Worm (Caenorhabditis elegans) whole organism, mixed stage, embryonic: ENCODE data around the gene hpo-18.
"Not testable (repeated sequence)": the region's sequence is repeated elsewhere in the genome, so short reads cannot be mapped to it uniquely, and the experiment has no call there.

ENCODE experiments used
- M03D4.4 ChIP-seq: sonication (generic microtip); optimal IDR thresholded peaks from 2 replicates; lab custom pipeline; 2017; ENCODE audit warnings: mild to moderate bottlenecking, missing genetic modification characterization, missing compliant biosample characterization
- bed-3 ChIP-seq: fragments of 200-800 bp; sonication (Bioruptor generic); optimal IDR thresholded peaks from 3 replicates; lab custom pipeline; 2018; ENCODE audit warnings: mild to moderate bottlenecking, missing genetic modification characterization, moderate library complexity, missing compliant biosample characterization
- blmp-1 ChIP-seq: fragments of 150-350 bp; optimal IDR thresholded peaks from 2 replicates; lab custom pipeline; 2014; ENCODE audit warnings: missing biosample characterization, missing genetic modification characterization
- ceh-39 ChIP-seq: fragments of 150-350 bp; optimal IDR thresholded peaks from 2 replicates; lab custom pipeline; 2014; ENCODE audit warnings: missing biosample characterization, missing genetic modification characterization
- ceh-83 ChIP-seq: fragments of 200-800 bp; sonication (Bioruptor generic); optimal IDR thresholded peaks from 2 replicates; lab custom pipeline; 2018; ENCODE audit warnings: mild to moderate bottlenecking, missing genetic modification characterization, missing compliant biosample characterization
- ces-1 ChIP-seq: fragments of 150-350 bp; optimal IDR thresholded peaks from 2 replicates; lab custom pipeline; 2014; ENCODE audit warnings: missing biosample characterization, missing genetic modification reagents, missing genetic modification characterization
- cnd-1 ChIP-seq: fragments of 200-800 bp; sonication (Bioruptor generic); optimal IDR thresholded peaks from 2 replicates; lab custom pipeline; 2018; ENCODE audit warnings: mild to moderate bottlenecking, missing genetic modification characterization, missing compliant biosample characterization
- elt-1 ChIP-seq: sonication (generic microtip); optimal IDR thresholded peaks from 2 replicates; lab custom pipeline; 2017; ENCODE audit warnings: missing genetic modification characterization, mild to moderate bottlenecking, missing compliant biosample characterization, antibody characterized with exemption, moderate library complexity, borderline replicate concordance; ENCODE audit not compliant: insufficient read depth
- elt-3 ChIP-seq: fragments of 150-350 bp; optimal IDR thresholded peaks from 2 replicates; lab custom pipeline; 2014; ENCODE audit warnings: missing biosample characterization, missing genetic modification characterization
- flh-1 ChIP-seq: fragments of 200-800 bp; sonication (Bioruptor generic); optimal IDR thresholded peaks from 2 replicates; lab custom pipeline; 2018; ENCODE audit warnings: mild to moderate bottlenecking, missing genetic modification characterization, moderate library complexity, missing compliant biosample characterization
- ham-2 ChIP-seq: fragments of 200-800 bp; sonication (Bioruptor generic); optimal IDR thresholded peaks from 2 replicates; lab custom pipeline; 2018; ENCODE audit warnings: mild to moderate bottlenecking, missing genetic modification characterization, missing compliant biosample characterization
- hlh-1 ChIP-seq: fragments of 150-350 bp; optimal IDR thresholded peaks from 2 replicates; lab custom pipeline; 2014; ENCODE audit warnings: missing biosample characterization, missing genetic modification reagents, missing genetic modification characterization
- lin-13 ChIP-seq: fragments of 150-350 bp; optimal IDR thresholded peaks from 2 replicates; lab custom pipeline; 2014; ENCODE audit warnings: missing biosample characterization, missing genetic modification characterization
- lsy-2 ChIP-seq: fragments of 150-350 bp; optimal IDR thresholded peaks from 2 replicates; lab custom pipeline; 2014; ENCODE audit warnings: missing biosample characterization, missing genetic modification characterization
- mab-5 ChIP-seq: fragments of 150-350 bp; optimal IDR thresholded peaks from 2 replicates; lab custom pipeline; 2014; ENCODE audit warnings: missing biosample characterization, missing genetic modification characterization
- mls-2 ChIP-seq: sonication (generic microtip); optimal IDR thresholded peaks from 2 replicates; lab custom pipeline; 2016; ENCODE audit warnings: mild to moderate bottlenecking, missing genetic modification characterization, moderate library complexity, missing compliant biosample characterization
- nhr-12 ChIP-seq: fragments of 150-350 bp; optimal IDR thresholded peaks from 2 replicates; lab custom pipeline; 2014; ENCODE audit warnings: missing biosample characterization, missing genetic modification characterization
- nhr-2 ChIP-seq: fragments of 150-350 bp; optimal IDR thresholded peaks from 2 replicates; lab custom pipeline; 2014; ENCODE audit warnings: missing biosample characterization, missing genetic modification characterization
- nhr-237 ChIP-seq: fragments of 150-350 bp; optimal IDR thresholded peaks from 2 replicates; lab custom pipeline; 2014; ENCODE audit warnings: missing biosample characterization, missing genetic modification characterization
- nhr-28 ChIP-seq: fragments of 150-350 bp; optimal IDR thresholded peaks from 2 replicates; lab custom pipeline; 2014; ENCODE audit warnings: missing biosample characterization, missing genetic modification characterization
- nhr-76 ChIP-seq: sonication (generic microtip); optimal IDR thresholded peaks from 2 replicates; lab custom pipeline; 2017; ENCODE audit warnings: missing biosample characterization, missing genetic modification characterization
- pha-4 ChIP-seq: fragments of 150-350 bp; optimal IDR thresholded peaks from 2 replicates; lab custom pipeline; 2018; ENCODE audit warnings: missing biosample characterization, missing genetic modification reagents, missing genetic modification characterization
- sem-2 ChIP-seq: fragments of 200-800 bp; sonication (Bioruptor generic); optimal IDR thresholded peaks from 2 replicates; lab custom pipeline; 2018; ENCODE audit warnings: mild to moderate bottlenecking, missing genetic modification characterization, missing compliant biosample characterization
- snpc-4 ChIP-seq: fragments of 150-350 bp; optimal IDR thresholded peaks from 2 replicates; lab custom pipeline; 2014; ENCODE audit warnings: missing biosample characterization, missing genetic modification characterization
- sptf-1 ChIP-seq: sonication (generic microtip); optimal IDR thresholded peaks from 2 replicates; lab custom pipeline; 2017; ENCODE audit warnings: mild to moderate bottlenecking, missing genetic modification characterization, moderate library complexity, missing compliant biosample characterization
- tbx-8 ChIP-seq: fragments of 200-800 bp; sonication (Bioruptor generic); optimal IDR thresholded peaks from 2 replicates; lab custom pipeline; 2018; ENCODE audit warnings: mild to moderate bottlenecking, missing genetic modification characterization, moderate library complexity, missing compliant biosample characterization
- unc-39 ChIP-seq: fragments of 150-350 bp; optimal IDR thresholded peaks from 2 replicates; lab custom pipeline; 2014; ENCODE audit warnings: missing biosample characterization, missing genetic modification characterization
- unc-62 ChIP-seq: fragments of 150-350 bp; optimal IDR thresholded peaks from 2 replicates; lab custom pipeline; 2014; ENCODE audit warnings: missing biosample characterization, missing genetic modification reagents, missing genetic modification characterization
- zip-8 ChIP-seq: fragments of 150-350 bp; optimal IDR thresholded peaks from 2 replicates; lab custom pipeline; 2014; ENCODE audit warnings: missing biosample characterization, missing genetic modification characterization
- ztf-11 ChIP-seq: fragments of 150-350 bp; optimal IDR thresholded peaks from 2 replicates; lab custom pipeline; 2014; ENCODE audit warnings: missing biosample characterization, missing genetic modification characterization

The hpo-18 gene

DNA sequence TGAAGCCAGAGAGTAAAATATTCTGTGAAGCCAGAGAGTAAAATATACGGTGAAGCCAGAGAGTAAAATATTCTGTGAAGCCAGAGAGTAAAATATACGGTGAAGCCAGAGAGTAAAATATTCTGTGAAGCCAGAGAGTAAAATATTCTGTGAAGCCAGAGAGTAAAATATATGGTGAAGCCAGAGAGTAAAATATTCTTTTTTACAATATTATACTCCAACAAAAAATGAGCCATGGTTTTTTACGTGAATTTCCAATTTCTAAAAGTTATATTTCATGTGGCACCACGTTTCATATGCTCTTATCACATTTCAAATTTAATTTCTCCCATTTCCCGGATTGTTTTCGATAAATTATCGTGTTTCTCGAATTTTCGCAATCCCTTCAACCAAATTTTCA lies 9.8 kb downstream of the hpo-18 start, which contains the start of gene irld-1:
Gene irld-1 (plus strand): TSS at position 301 of the 400 bp plus-strand sequence.
- not testable (repeated sequence) for TF ChIP-seq ces-1; unc-39; elt-3 (tag; lab: Kevin White, UChicago)

DNA sequence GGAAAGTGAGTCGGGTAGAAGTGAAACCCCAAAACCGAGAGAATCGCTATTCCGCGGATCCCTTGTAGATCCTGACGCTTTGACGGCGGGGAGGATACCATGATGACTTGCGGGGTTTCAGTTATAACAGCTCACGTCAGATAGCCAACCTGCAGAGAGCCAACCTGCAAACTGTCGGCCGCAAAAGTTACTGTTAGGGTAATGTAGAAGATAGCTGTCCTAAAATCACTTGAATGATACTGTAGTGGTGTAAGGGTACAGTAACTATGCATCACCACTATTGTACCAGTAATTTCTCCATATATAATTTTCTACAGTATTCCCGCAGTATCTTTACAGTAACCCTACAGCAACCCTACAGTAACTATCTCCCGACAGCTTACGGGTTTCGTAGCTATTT lies 13.8 kb downstream of the hpo-18 start, which contains the start of gene oac-12:
Gene oac-12 (minus strand): TSS at position 101 of the 400 bp plus-strand sequence.
- TF ChIP-seq elt-3 (tag; lab: Kevin White, UChicago) (no peak), elt-1 (no peak), tbx-8 (no peak), nhr-237 (tag; lab: Kevin White, UChicago) (no peak), snpc-4 (tag; lab: Kevin White, UChicago) (no peak), zip-8 (tag; lab: Kevin White, UChicago) (no peak), nhr-28 (tag; lab: Kevin White, UChicago) (no peak), ces-1 (no peak), M03D4.4 (tag; lab: Kevin White, UChicago) (no peak), pha-4 (tag; lab: Kevin White, UChicago) (no peak), ham-2 (no peak), sem-2 (GFP tag; lab: Kevin White, UChicago) (no peak), cnd-1 (tag; lab: Kevin White, UChicago) (no peak), nhr-76 (no peak), bed-3 (GFP tag; lab: Kevin White, UChicago) (no peak), sptf-1 (tag; lab: Kevin White, UChicago) (no peak), ztf-11 (tag; lab: Kevin White, UChicago) (no peak)

DNA sequence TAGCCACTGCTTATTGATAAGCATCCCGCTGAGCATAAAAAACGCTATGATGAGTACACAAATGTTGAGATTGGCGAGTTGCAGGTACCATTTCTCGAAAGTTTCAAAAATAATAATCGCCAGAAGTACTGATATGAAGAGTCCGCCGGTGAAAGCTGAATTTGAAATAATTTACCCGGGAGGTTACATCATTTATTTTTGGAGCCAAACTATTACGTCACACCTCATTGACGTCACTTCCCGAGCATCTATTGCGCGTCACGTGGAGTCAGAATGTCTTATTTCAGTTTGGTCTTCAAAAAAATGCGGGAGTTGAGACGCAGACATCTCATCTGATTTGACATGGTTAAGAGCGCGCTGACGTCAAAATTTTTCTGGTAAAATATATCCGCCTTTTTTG lies 15.4 kb downstream of the hpo-18 start:
- TF ChIP-seq ztf-11 (tag; lab: Kevin White, UChicago), result no peak
- peak; percentile 95 for TF ChIP-seq zip-8 (tag; lab: Kevin White, UChicago)
- TF ChIP-seq, all 35 proteins: peak for 1

DNA sequence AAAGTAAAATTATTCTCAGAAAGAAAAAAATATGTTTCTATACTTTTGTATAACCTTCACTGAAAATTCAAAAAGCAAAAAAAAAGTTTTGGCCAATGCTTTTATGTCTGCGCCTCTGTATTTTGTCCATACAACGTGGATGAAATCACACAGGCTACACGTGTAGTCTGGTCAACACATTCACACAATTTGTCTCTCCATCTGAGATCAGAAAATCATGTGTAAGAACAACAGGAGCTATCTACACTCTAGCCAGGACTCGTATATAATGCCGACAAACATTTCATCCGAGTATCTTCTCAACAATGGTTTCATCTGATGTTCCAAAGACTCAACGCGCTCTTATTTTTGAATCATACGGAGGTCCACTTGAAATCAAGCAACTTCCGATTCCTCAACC lies 19.4 kb downstream of the hpo-18 start, which contains the start of gene D2063.1:
Gene D2063.1 (plus strand): TSS at position 281 of the 400 bp plus-strand sequence.
- TF ChIP-seq pha-4 (tag; lab: Kevin White, UChicago) (no peak), hlh-1 (tag; lab: Kevin White, UChicago) (peak; percentile 61)

DNA sequence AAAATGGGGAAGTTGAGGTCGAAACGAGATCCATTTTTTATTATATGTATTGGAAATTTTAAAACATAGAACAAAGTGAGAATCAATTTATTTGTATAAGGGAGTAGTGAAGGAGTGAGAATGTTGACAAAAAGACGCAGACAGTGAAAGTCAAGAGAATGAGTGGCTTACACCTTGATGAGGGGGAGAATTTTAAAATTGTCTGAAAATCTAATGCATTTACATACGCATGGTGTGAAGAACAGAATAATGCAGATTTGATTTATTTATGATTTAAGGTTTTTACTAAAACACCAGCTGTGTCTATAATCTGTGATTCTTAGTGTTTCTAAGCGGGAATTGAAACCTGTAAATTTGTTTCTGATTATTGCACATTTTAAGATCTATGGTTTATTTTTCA lies 20.8 kb downstream of the hpo-18 start, which contains the start of gene nhr-125:
Gene nhr-125 (minus strand): TSS at position 101 of the 400 bp plus-strand sequence.
- TF ChIP-seq nhr-12 (tag; lab: Kevin White, UChicago) (no peak), hlh-1 (tag; lab: Kevin White, UChicago) (no peak), lsy-2 (tag; lab: Kevin White, UChicago) (no peak), mls-2 (tag; lab: Kevin White, UChicago) (no peak), elt-3 (tag; lab: Kevin White, UChicago) (no peak), flh-1 (GFP tag; lab: Kevin White, UChicago) (no peak), pha-4 (tag; lab: Kevin White, UChicago) (no peak), ceh-83 (no peak), unc-39 (no peak)

DNA sequence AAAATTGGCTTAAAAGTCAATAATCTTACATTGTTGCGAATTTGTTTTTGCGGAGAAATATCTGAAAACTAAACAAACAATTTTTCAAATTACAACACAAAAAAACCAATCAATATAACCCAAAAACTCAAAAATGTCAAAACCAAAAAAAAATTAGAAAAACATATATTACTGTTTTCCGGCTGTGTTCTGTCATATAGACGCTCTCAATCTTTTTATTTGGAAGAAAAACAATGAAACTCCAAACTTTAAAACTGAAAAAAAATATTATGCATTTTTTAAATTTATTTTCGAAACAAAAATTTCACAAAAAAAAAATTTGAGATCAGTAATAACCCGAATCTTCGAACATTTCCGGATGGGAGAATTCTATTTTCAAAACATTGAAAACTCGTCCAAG lies 23.5 kb downstream of the hpo-18 start, which contains the start of gene R02D1.2:
Gene R02D1.2 (minus strand): TSS at position 101 of the 400 bp plus-strand sequence.
- TF ChIP-seq bed-3 (GFP tag; lab: Kevin White, UChicago) (no peak), ceh-83 (no peak), elt-3 (tag; lab: Kevin White, UChicago) (no peak), blmp-1 (tag; lab: Kevin White, UChicago) (no peak), nhr-2 (tag; lab: Kevin White, UChicago) (no peak), unc-39 (no peak), ces-1 (no peak), ztf-11 (tag; lab: Kevin White, UChicago) (no peak), nhr-12 (tag; lab: Kevin White, UChicago) (no peak), cnd-1 (tag; lab: Kevin White, UChicago) (no peak), unc-62 (no peak), pha-4 (tag; lab: Kevin White, UChicago) (no peak), mab-5 (no peak), flh-1 (GFP tag; lab: Kevin White, UChicago) (no peak), sem-2 (GFP tag; lab: Kevin White, UChicago) (no peak), nhr-76 (no peak), ceh-39 (tag; lab: Kevin White, UChicago) (no peak), nhr-28 (tag; lab: Kevin White, UChicago) (no peak), snpc-4 (tag; lab: Kevin White, UChicago) (no peak), lin-13 (tag; lab: Kevin White, UChicago) (no peak)
